Fruit fly (Drosophila melanogaster) whole organism, wandering third instar larva: ENCODE measurements around the gene IFT43.

ENCODE experiments used
- Abd-B ChIP-seq: fragments of >200 bp; optimal IDR thresholded peaks from 2 replicates; lab custom pipeline; 2017; ENCODE audit warnings: missing biosample characterization, missing genetic modification characterization
- CG32264 ChIP-seq: fragments of 200-800 bp; sonication (Bioruptor generic); optimal IDR thresholded peaks from 2 replicates; lab custom pipeline; 2016; ENCODE audit warnings: missing biosample characterization, missing genetic modification characterization
- CG9705 ChIP-seq: fragments of 200-800 bp; sonication (Bioruptor generic); optimal IDR thresholded peaks from 2 replicates; lab custom pipeline; 2018; ENCODE audit warnings: missing biosample characterization, mild to moderate bottlenecking, missing genetic modification characterization
- CrebA ChIP-seq: fragments of 200-800 bp; sonication (Bioruptor generic); optimal IDR thresholded peaks from 2 replicates; lab custom pipeline; 2016; ENCODE audit warnings: missing biosample characterization, mild to moderate bottlenecking, missing genetic modification characterization, borderline replicate concordance
- Dfd ChIP-seq: fragments of >200 bp; optimal IDR thresholded peaks from 2 replicates; lab custom pipeline; 2017; ENCODE audit warnings: missing biosample characterization, missing genetic modification characterization
- Dif ChIP-seq: fragments of 200-275, 200-300 bp; sonication (Bioruptor generic); optimal IDR thresholded peaks from 2 replicates; lab custom pipeline; 2018; ENCODE audit warnings: missing biosample characterization, missing genetic modification characterization; ENCODE audit not compliant: partially characterized antibody
- GATAd ChIP-seq: sonication (Bioruptor generic); optimal IDR thresholded peaks from 2 replicates; lab custom pipeline; 2016; ENCODE audit warnings: missing biosample characterization, missing genetic modification characterization
- HLH106 ChIP-seq: fragments of 200-800 bp; optimal IDR thresholded peaks from 3 replicates; lab custom pipeline; 2019; ENCODE audit warnings: missing biosample characterization, mild to moderate bottlenecking, missing genetic modification characterization, moderate library complexity
- Hnf4 ChIP-seq: fragments of 200-800 bp; sonication (Bioruptor generic); optimal IDR thresholded peaks from 2 replicates; lab custom pipeline; 2016; ENCODE audit warnings: missing biosample characterization, mild to moderate bottlenecking, missing genetic modification characterization
- Hr78 ChIP-seq: fragments of >200 bp; optimal IDR thresholded peaks from 2 replicates; lab custom pipeline; 2017; ENCODE audit warnings: missing biosample characterization, missing genetic modification characterization
- Hr83 ChIP-seq: fragments of 200-300 bp; sonication (Bioruptor generic); optimal IDR thresholded peaks from 2 replicates; lab custom pipeline; 2016; ENCODE audit warnings: missing biosample characterization, mild to moderate bottlenecking, missing genetic modification characterization, moderate library complexity; ENCODE audit not compliant: poor library complexity, severe bottlenecking
- Jra ChIP-seq: sonication (Bioruptor generic); optimal IDR thresholded peaks from 2 replicates; lab custom pipeline; 2016; ENCODE audit warnings: missing biosample characterization, missing genetic modification characterization
- Mio ChIP-seq: sonication (Bioruptor generic); optimal IDR thresholded peaks from 2 replicates; lab custom pipeline; 2016; ENCODE audit warnings: missing biosample characterization, missing genetic modification characterization
- Myc ChIP-seq: fragments of >200 bp; optimal IDR thresholded peaks from 2 replicates; lab custom pipeline; 2017
- N ChIP-seq: fragments of >200 bp; optimal IDR thresholded peaks from 2 replicates; lab custom pipeline; 2018; ENCODE audit warnings: missing biosample characterization, missing external identifiers, missing genetic modification characterization
- OdsH ChIP-seq: fragments of 200-800 bp; sonication (Bioruptor generic); optimal IDR thresholded peaks from 2 replicates; lab custom pipeline; 2016; ENCODE audit warnings: missing biosample characterization, mild to moderate bottlenecking, missing genetic modification characterization
- Rel ChIP-seq, 2 experiments: fragments of 200-800 bp; sonication (Bioruptor generic) in 1 of 2; optimal IDR thresholded peaks; 2 replicates in 1 of 2; 3 replicates in 1 of 2; lab custom pipeline; 2016 to 2019; ENCODE audit warnings: mild to moderate bottlenecking in 2 of 2, missing biosample characterization in 2 of 2, missing genetic modification characterization in 2 of 2, moderate library complexity in 1 of 2
- Sp1 ChIP-seq: fragments of 200-800 bp; sonication (Bioruptor generic); optimal IDR thresholded peaks from 3 replicates; lab custom pipeline; 2019; ENCODE audit warnings: missing biosample characterization, mild to moderate bottlenecking, missing genetic modification characterization, moderate library complexity
- Vsx2 ChIP-seq: fragments of 200-300, 225-300 bp; sonication (Bioruptor generic); optimal IDR thresholded peaks from 2 replicates; lab custom pipeline; 2018; ENCODE audit warnings: missing biosample characterization, missing genetic modification characterization; ENCODE audit not compliant: partially characterized antibody
- br ChIP-seq: fragments of 200-800 bp; sonication (Bioruptor generic); optimal IDR thresholded peaks from 2 replicates; lab custom pipeline; 2016; ENCODE audit warnings: missing biosample characterization, missing genetic modification characterization
- brk ChIP-seq: fragments of 200-800 bp; sonication (Bioruptor generic); optimal IDR thresholded peaks from 2 replicates; lab custom pipeline; 2016; ENCODE audit warnings: missing biosample characterization, mild to moderate bottlenecking, missing genetic modification characterization
- dl ChIP-seq, 2 experiments: fragments of 175-275, 200-275 bp in 1 of 2; fragments of 200-275 bp in 1 of 2; sonication (Bioruptor generic); optimal IDR thresholded peaks; lab custom pipeline; 2018; ENCODE audit warnings: mild to moderate bottlenecking in 2 of 2, missing biosample characterization in 2 of 2, missing genetic modification characterization in 2 of 2, moderate library complexity in 2 of 2; ENCODE audit not compliant: partially characterized antibody in 2 of 2, insufficient read depth in 1 of 2
- dmrt93B ChIP-seq: fragments of 200-800 bp; sonication (Bioruptor generic); optimal IDR thresholded peaks from 2 replicates; lab custom pipeline; 2018; ENCODE audit warnings: missing biosample characterization, mild to moderate bottlenecking, missing genetic modification characterization
- dsf ChIP-seq: sonication (Bioruptor generic); optimal IDR thresholded peaks from 2 replicates; lab custom pipeline; 2016; ENCODE audit warnings: missing biosample characterization, missing genetic modification characterization, borderline replicate concordance
- ey ChIP-seq: fragments of 200-800 bp; sonication (Bioruptor generic); optimal IDR thresholded peaks from 2 replicates; lab custom pipeline; 2016; ENCODE audit warnings: missing biosample characterization, missing genetic modification characterization
- foxo ChIP-seq, 2 experiments: fragments of 200-800 bp; sonication (Bioruptor generic); optimal IDR thresholded peaks; 2 replicates in 1 of 2; 3 replicates in 1 of 2; lab custom pipeline; 2016 to 2017; ENCODE audit warnings: missing biosample characterization in 2 of 2, missing genetic modification characterization in 2 of 2
- fru ChIP-seq: fragments of 200-800 bp; sonication (Bioruptor generic); optimal IDR thresholded peaks from 3 replicates; lab custom pipeline; 2016; ENCODE audit warnings: missing biosample characterization, mild to moderate bottlenecking, missing genetic modification characterization
- h ChIP-seq: fragments of 200-800 bp; sonication (Bioruptor generic); optimal IDR thresholded peaks from 3 replicates; lab custom pipeline; 2016; ENCODE audit warnings: missing biosample characterization, mild to moderate bottlenecking, missing genetic modification characterization
- jim ChIP-seq: fragments of 175-275, 200-325 bp; sonication (Bioruptor generic); optimal IDR thresholded peaks from 2 replicates; lab custom pipeline; 2016; ENCODE audit warnings: missing biosample characterization, mild to moderate bottlenecking, missing genetic modification characterization
- lola ChIP-seq: fragments of >200 bp; optimal IDR thresholded peaks from 2 replicates; lab custom pipeline; 2017; ENCODE audit warnings: missing biosample characterization, missing genetic modification characterization
- pan ChIP-seq: fragments of >200 bp; optimal IDR thresholded peaks from 2 replicates; lab custom pipeline; 2017
- psq ChIP-seq: fragments of 200-800 bp; sonication (Bioruptor generic); optimal IDR thresholded peaks from 3 replicates; lab custom pipeline; 2017; ENCODE audit warnings: missing biosample characterization, mild to moderate bottlenecking, missing genetic modification characterization, moderate library complexity
- rgr ChIP-seq: fragments of 200-800 bp; sonication (Bioruptor generic); optimal IDR thresholded peaks from 3 replicates; lab custom pipeline; 2016; ENCODE audit warnings: missing biosample characterization, mild to moderate bottlenecking, missing genetic modification characterization
- sage ChIP-seq: fragments of 200-800 bp; sonication (Bioruptor generic); optimal IDR thresholded peaks from 2 replicates; lab custom pipeline; 2016; ENCODE audit warnings: missing biosample characterization, mild to moderate bottlenecking, missing genetic modification characterization
- sv ChIP-seq: fragments of 200-800 bp; sonication (Bioruptor generic); optimal IDR thresholded peaks from 3 replicates; lab custom pipeline; 2016; ENCODE audit warnings: missing biosample characterization, missing genetic modification characterization
- tai ChIP-seq: sonication (Bioruptor generic); optimal IDR thresholded peaks from 2 replicates; lab custom pipeline; 2016; ENCODE audit warnings: missing biosample characterization, missing genetic modification characterization
- usp ChIP-seq: fragments of >200 bp; optimal IDR thresholded peaks from 2 replicates; lab custom pipeline; 2017; ENCODE audit warnings: missing biosample characterization, missing genetic modification characterization
- woc ChIP-seq: sonication (Bioruptor generic); optimal IDR thresholded peaks from 2 replicates; lab custom pipeline; 2016; ENCODE audit warnings: missing biosample characterization, mild to moderate bottlenecking, missing genetic modification characterization

IFT43 gene

dm6 chr2L:12720430-12721396 is 25.9 kb upstream of the IFT43 start:
- TF ChIP-seq CrebA (no peak), N (no peak), Dif (no peak), woc (GFP tag; lab: Kevin White, UChicago) (peak; percentile 16), Hnf4 (GFP tag; lab: Kevin White, UChicago) (no peak), jim (GFP tag; lab: Kevin White, UChicago) (no peak), h (peak; percentile 66), foxo (GFP tag; optimal IDR thresholded peaks at IDR 0.05; lab: Kevin White, UChicago) (peak in 1 of 2 experiments; percentile 43), sage (GFP tag; lab: Kevin White, UChicago) (peak; percentile 2), lola (no peak), Hr78 (GFP tag; lab: Kevin White, UChicago) (no peak), usp (no peak), dsf (GFP tag; lab: Kevin White, UChicago) (no peak), CG32264 (peak; percentile 11), Myc (lab: Kevin White, UChicago) (no peak), psq (GFP tag; lab: Kevin White, UChicago) (no peak), dl (GFP tag; optimal IDR thresholded peaks at IDR 0.05; lab: Kevin White, UChicago; ENCODE audit: insufficient read depth in 1 of 2, partially characterized antibody in 2 of 2) (no peak), Mio (GFP tag; lab: Kevin White, UChicago) (no peak), tai (GFP tag; lab: Kevin White, UChicago) (peak; percentile 10), HLH106 (tag; lab: Kevin White, UChicago) (peak; percentile 38), rgr (GFP tag; lab: Kevin White, UChicago) (peak; percentile 10), Abd-B (GFP tag; lab: Kevin White, UChicago) (no peak), pan (no peak), brk (GFP tag; lab: Kevin White, UChicago) (peak; percentile 29), dmrt93B (GFP tag; lab: Kevin White, UChicago) (no peak), Jra (GFP tag; lab: Kevin White, UChicago) (no peak), Hr83 (GFP tag; lab: Kevin White, UChicago) (no peak), Dfd (GFP tag; lab: Kevin White, UChicago) (no peak), Rel (GFP tag; optimal IDR thresholded peaks at IDR 0.05; lab: Kevin White, UChicago) (no peak), Rel (tag; optimal IDR thresholded peaks at IDR 0.05; lab: Kevin White, UChicago) (peak; percentile 22), br (GFP tag; lab: Kevin White, UChicago) (no peak), GATAd (GFP tag; lab: Kevin White, UChicago) (no peak), ey (GFP tag; lab: Kevin White, UChicago) (peak; percentile 37), sv (GFP tag; lab: Kevin White, UChicago) (no peak), Vsx2 (GFP tag; lab: Kevin White, UChicago) (no peak), CG9705 (GFP tag; lab: Kevin White, UChicago) (no peak), OdsH (peak; percentile 30), Sp1 (GFP tag; lab: Kevin White, UChicago) (no peak), fru (GFP tag; lab: Kevin White, UChicago) (peak; percentile 26)

DNA sequence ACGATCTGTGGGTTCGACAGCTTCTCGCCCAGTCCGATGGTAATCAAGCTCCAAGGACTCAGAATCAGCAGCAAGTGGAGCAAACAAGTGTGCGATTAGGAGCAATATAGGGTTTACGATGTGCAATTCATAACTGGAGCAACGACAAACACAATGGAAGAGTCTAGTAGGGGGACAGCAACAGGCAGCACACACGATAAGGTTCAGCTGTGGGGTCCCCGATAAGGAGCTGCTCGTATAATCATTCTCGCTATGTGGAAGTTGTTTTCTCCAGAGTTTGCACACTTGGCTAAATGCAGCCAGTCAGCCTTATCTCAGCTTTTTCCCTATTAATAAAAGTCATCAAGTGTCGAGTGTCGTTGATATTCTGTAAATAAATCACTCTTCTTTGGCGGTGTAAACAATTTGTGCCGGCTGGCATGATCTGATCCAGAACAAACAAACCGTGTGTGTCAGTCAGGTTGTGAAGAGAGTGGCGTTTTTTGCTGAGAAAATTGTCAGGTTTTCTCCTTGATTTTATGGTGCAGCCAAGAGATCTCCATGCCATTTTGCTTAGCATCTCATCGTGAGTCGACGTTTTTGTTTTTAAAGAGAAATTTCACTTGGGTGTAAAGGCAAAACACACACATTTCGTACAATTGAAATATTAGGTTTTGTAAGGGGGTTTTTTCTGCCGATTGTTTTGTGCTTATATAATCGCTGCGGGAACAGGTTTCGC is 25.1 kb upstream of the IFT43 start:
- TF ChIP-seq h (peak; percentile 57), br (GFP tag; lab: Kevin White, UChicago) (peak; percentile 57), OdsH (no peak), Dfd (GFP tag; lab: Kevin White, UChicago) (no peak), Rel (GFP tag; optimal IDR thresholded peaks at IDR 0.05; lab: Kevin White, UChicago) (no peak), Rel (tag; optimal IDR thresholded peaks at IDR 0.05; lab: Kevin White, UChicago) (peak; percentile 80)
